Fruit fly (Drosophila melanogaster) S2 (cell line): ENCODE data around the gene Dhfr.

Experiments used
- CG8478 ChIP-seq: fragments of >200 bp; optimal IDR thresholded peaks from 2 replicates; lab custom pipeline; 2018
- CTCF ChIP-seq, 2 experiments: fragments of >200 bp; optimal IDR thresholded peaks; 2 replicates each; lab custom pipeline; 2018

DNA sequence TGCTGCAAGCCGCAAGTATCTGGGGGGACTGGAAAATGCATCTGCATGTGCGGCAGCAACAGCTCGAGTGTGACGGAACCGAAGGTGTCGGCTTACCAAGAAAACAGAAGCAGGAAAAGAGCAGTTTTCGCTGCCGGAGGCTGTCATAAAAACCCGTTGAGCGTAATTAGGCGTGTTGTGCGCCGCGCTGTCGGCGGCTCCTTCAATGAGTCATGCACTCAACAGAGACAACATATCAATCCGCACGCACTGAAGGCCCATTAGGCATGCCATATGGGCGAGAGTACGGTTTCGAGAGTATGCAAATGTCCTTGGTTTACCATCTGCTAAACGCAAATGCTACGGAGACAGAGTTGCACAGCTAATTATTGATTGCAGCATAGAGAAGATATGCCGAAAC, 47.5 kb downstream of the Dhfr start:
- no peak for TF ChIP-seq CG8478 (lab: Kevin White, UChicago)
- TF ChIP-seq CTCF (optimal IDR thresholded peaks at IDR 0.05; lab: Kevin White, UChicago), result no peak
